Worm (Caenorhabditis elegans) whole organism, young adult: ENCODE measurements around the gene rpl-33.

Experiments
- C06A6.2 ChIP-seq: fragments of 200-800 bp; sonication (Bioruptor generic); conservative IDR thresholded peaks from 2 replicates; pipeline ENCODE4 v1.3.6; 2022; ENCODE audit warnings: missing genetic modification characterization, missing compliant biosample characterization
- F55B11.4 ChIP-seq: sonication (generic microtip); optimal IDR thresholded peaks from 2 replicates; lab custom pipeline; 2016; ENCODE audit warnings: missing compliant biosample characterization, missing genetic modification characterization, borderline replicate concordance; ENCODE audit not compliant: insufficient read depth
- gei-17 ChIP-seq: fragments of 200-800 bp; sonication (Bioruptor generic); optimal IDR thresholded peaks from 2 replicates; lab custom pipeline; 2018; ENCODE audit warnings: mild to moderate bottlenecking, missing genetic modification characterization, missing compliant biosample characterization
- him-1 ChIP-seq: sonication (generic microtip); optimal IDR thresholded peaks from 2 replicates; lab custom pipeline; 2016; ENCODE audit warnings: missing genotype, missing genetic modification reagents, missing genetic modification characterization, missing compliant biosample characterization
- lag-1 ChIP-seq: fragments of 200-800 bp; sonication (Bioruptor generic); IDR thresholded peaks from 2 replicates; pipeline ENCODE4 v1.3.6; 2022; ENCODE audit warnings: missing genetic modification reagents, missing genetic modification characterization, missing compliant biosample characterization
- pha-4 ChIP-seq: fragments of 150-350 bp; sonication (generic microtip); optimal IDR thresholded peaks from 2 replicates; lab custom pipeline; 2014; ENCODE audit warnings: missing biosample characterization, missing genetic modification reagents, missing genetic modification characterization
- sdz-38 ChIP-seq: sonication (generic microtip); optimal IDR thresholded peaks from 2 replicates; lab custom pipeline; 2016; ENCODE audit warnings: missing genotype, missing genetic modification characterization, missing compliant biosample characterization
- somi-1 ChIP-seq: fragments of 200-800 bp; sonication (Bioruptor generic); optimal IDR thresholded peaks from 2 replicates; lab custom pipeline; 2018; ENCODE audit warnings: mild to moderate bottlenecking, missing genetic modification characterization, missing compliant biosample characterization
- unc-62 ChIP-seq: fragments of 150-350 bp; optimal IDR thresholded peaks from 2 replicates; lab custom pipeline; 2014; ENCODE audit warnings: missing biosample characterization, missing genetic modification reagents, missing genetic modification characterization
- zim-3 ChIP-seq: sonication (generic microtip); optimal IDR thresholded peaks from 2 replicates; lab custom pipeline; 2017; ENCODE audit warnings: mild to moderate bottlenecking, missing genetic modification characterization, moderate library complexity, missing compliant biosample characterization

DNA sequence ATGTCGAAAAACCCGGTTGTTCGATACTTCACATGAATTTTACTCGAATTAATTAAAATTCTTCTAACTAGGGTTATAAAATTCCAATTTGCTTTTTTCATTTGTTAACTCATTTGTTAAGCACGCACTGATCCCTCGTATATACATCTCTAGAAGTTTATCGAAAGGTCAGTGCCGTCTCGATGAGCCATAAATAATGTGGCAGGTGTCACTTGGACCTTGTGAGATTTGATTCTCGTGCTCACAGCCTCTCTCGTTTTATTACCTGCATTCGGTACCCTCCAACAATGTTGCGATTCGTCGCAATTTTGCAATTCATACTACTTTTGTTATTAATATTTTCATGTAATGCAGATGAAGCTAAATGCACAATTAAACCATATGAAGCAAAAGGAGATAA, 11.0 kb downstream of the rpl-33 start, which contains the start of gene spon-1:
- TF ChIP-seq zim-3: no peak
- TF ChIP-seq sdz-38 (tag; lab: Kevin White, UChicago): no peak
- no peak for TF ChIP-seq F55B11.4 (tag; lab: Kevin White, UChicago)
- TF ChIP-seq pha-4 (tag; lab: Kevin White, UChicago): no peak
- TF ChIP-seq lag-1 (GFP tag; lab: Robert Waterston, UW): no peak
- no peak for TF ChIP-seq C06A6.2 (GFP tag; lab: Robert Waterston, UW)
- no peak for TF ChIP-seq him-1 (tag; lab: Kevin White, UChicago)
- no peak for TF ChIP-seq gei-17 (GFP tag; lab: Kevin White, UChicago)
- no peak for TF ChIP-seq unc-62 (GFP tag; lab: Kevin White, UChicago)
- no peak for TF ChIP-seq somi-1
